Fruit fly (Drosophila melanogaster): ENCODE results near the gene CG5885.

dm6 chr2L:9949178-9950062 is 31.3 kb upstream of the CG5885 start:
- TF ChIP-seq psq (optimal IDR thresholded peaks at IDR 0.05) (no peak), Sin3A (optimal IDR thresholded peaks at IDR 0.05) (no peak), insv (optimal IDR thresholded peaks at IDR 0.05) (no peak)

Measured in Kc167 (cell line).